Worm (Caenorhabditis elegans) whole organism, L4 larva: Measurements from ENCODE around the gene F14D7.6.

Experiments
- Y48G9A.11 ChIP-seq: fragments of 200-800 bp; sonication (Bioruptor generic); IDR thresholded peaks from 2 replicates; pipeline ENCODE4 v1.3.6; 2022; ENCODE audit warnings: missing genetic modification reagents, missing genetic modification characterization, missing compliant biosample characterization
- cey-2 ChIP-seq: sonication (generic microtip); optimal IDR thresholded peaks from 3 replicates; lab custom pipeline; 2017; ENCODE audit warnings: missing genetic modification characterization, mild to moderate bottlenecking, missing compliant biosample characterization, antibody characterized with exemption, borderline replicate concordance; ENCODE audit not compliant: insufficient read depth
- ctbp-1 ChIP-seq: fragments of 200-800 bp; sonication (Bioruptor generic); IDR thresholded peaks from 2 replicates; pipeline ENCODE4 v1.3.6; 2022; ENCODE audit warnings: missing genetic modification reagents, missing genetic modification characterization, missing compliant biosample characterization
- daf-16 ChIP-seq, 3 experiments: sonication (generic microtip); optimal IDR thresholded peaks; 2 replicates each; lab custom pipeline; 2016 to 2017; ENCODE audit warnings: missing genetic modification characterization in 3 of 3, missing genetic modification reagents in 3 of 3, mild to moderate bottlenecking in 2 of 3, missing compliant biosample characterization in 2 of 3, missing biosample characterization in 1 of 3, moderate library complexity in 1 of 3
- dmd-8 ChIP-seq: fragments of 200-800 bp; sonication (Bioruptor generic); IDR thresholded peaks from 2 replicates; pipeline ENCODE4 v1.3.6; 2022; ENCODE audit warnings: missing genetic modification characterization, missing compliant biosample characterization
- dmd-9 ChIP-seq: fragments of 200-800 bp; sonication (Bioruptor generic); IDR thresholded peaks from 2 replicates; pipeline ENCODE4 v1.3.6; 2022; ENCODE audit warnings: missing genetic modification reagents, missing genetic modification characterization, missing compliant biosample characterization
- dve-1 ChIP-seq: sonication (generic microtip); optimal IDR thresholded peaks from 2 replicates; lab custom pipeline; 2017; ENCODE audit warnings: antibody characterized with exemption, mild to moderate bottlenecking, missing genetic modification characterization, missing compliant biosample characterization; ENCODE audit not compliant: insufficient read depth
- egl-27 ChIP-seq: sonication (generic microtip); optimal IDR thresholded peaks from 3 replicates; lab custom pipeline; 2017; ENCODE audit warnings: missing biosample characterization, missing genetic modification reagents, missing genetic modification characterization
- hif-1 ChIP-seq, 2 experiments: sonication (generic microtip); optimal IDR thresholded peaks; 2 replicates each; lab custom pipeline; 2016 to 2017; ENCODE audit warnings: missing compliant biosample characterization in 2 of 2, missing genetic modification characterization in 2 of 2, missing genetic modification reagents in 2 of 2, missing genotype in 2 of 2, mild to moderate bottlenecking in 1 of 2
- hlh-11 ChIP-seq: fragments of 200-800 bp; sonication (Bioruptor generic); optimal IDR thresholded peaks from 2 replicates; lab custom pipeline; 2018; ENCODE audit warnings: mild to moderate bottlenecking, missing genetic modification characterization, missing compliant biosample characterization
- hlh-30 ChIP-seq: sonication (generic microtip); optimal IDR thresholded peaks from 2 replicates; lab custom pipeline; 2017; ENCODE audit warnings: antibody characterized with exemption, mild to moderate bottlenecking, missing genetic modification characterization, missing compliant biosample characterization; ENCODE audit not compliant: insufficient read depth
- hmg-1.1 ChIP-seq: fragments of 200-800 bp; sonication (Bioruptor generic); IDR thresholded peaks from 2 replicates; pipeline ENCODE4 v1.3.6; 2022; ENCODE audit warnings: missing genetic modification reagents, missing genetic modification characterization, missing compliant biosample characterization
- lim-7 ChIP-seq: fragments of 200-800 bp; sonication (Bioruptor generic); IDR thresholded peaks from 2 replicates; pipeline ENCODE4 v1.3.6; 2022; ENCODE audit warnings: missing genetic modification characterization, missing compliant biosample characterization
- lin-1 ChIP-seq: fragments of 200-800 bp; sonication (Bioruptor generic); IDR thresholded peaks from 2 replicates; pipeline ENCODE4 v1.3.6; 2022; ENCODE audit warnings: missing genetic modification reagents, missing genetic modification characterization, missing compliant biosample characterization
- lin-29 ChIP-seq: fragments of 200-800 bp; sonication (Bioruptor generic); IDR thresholded peaks from 2 replicates; pipeline ENCODE4 v1.3.6; 2022; ENCODE audit warnings: missing genetic modification reagents, missing genetic modification characterization, missing compliant biosample characterization
- lin-39 ChIP-seq: fragments of 150-350 bp; optimal IDR thresholded peaks from 2 replicates; lab custom pipeline; 2014; ENCODE audit warnings: missing biosample characterization, missing genetic modification reagents, missing genetic modification characterization
- lsy-2 ChIP-seq, 2 experiments: fragments of 150-350 bp in 1 of 2; sonication (generic microtip) in 1 of 2; optimal IDR thresholded peaks; 2 replicates each; lab custom pipeline; 2014 to 2017; ENCODE audit warnings: missing biosample characterization in 2 of 2, missing genetic modification characterization in 2 of 2
- madf-9 ChIP-seq: fragments of 200-800 bp; sonication (Bioruptor generic); conservative IDR thresholded peaks from 2 replicates; pipeline ENCODE4 v1.3.6; 2022; ENCODE audit warnings: missing genetic modification reagents, missing genetic modification characterization, missing compliant biosample characterization
- mdl-1 ChIP-seq, 2 experiments: fragments of 150-350 bp in 1 of 2; sonication (generic microtip) in 1 of 2; optimal IDR thresholded peaks; 2 replicates each; lab custom pipeline; 2014 to 2017; ENCODE audit warnings: missing biosample characterization in 2 of 2, missing genetic modification characterization in 2 of 2
- mep-1 ChIP-seq: fragments of 150-350 bp; sonication (generic microtip); optimal IDR thresholded peaks from 3 replicates; lab custom pipeline; 2014; ENCODE audit warnings: missing biosample characterization, missing genetic modification characterization
- mxl-3 ChIP-seq: fragments of 200-800 bp; sonication (Bioruptor generic); optimal IDR thresholded peaks from 2 replicates; lab custom pipeline; 2018; ENCODE audit warnings: mild to moderate bottlenecking, missing genetic modification characterization, missing compliant biosample characterization
- nhr-28 ChIP-seq: fragments of 150-350 bp; optimal IDR thresholded peaks from 2 replicates; lab custom pipeline; 2014; ENCODE audit warnings: missing biosample characterization, missing genetic modification characterization
- nhr-6 ChIP-seq: fragments of 150-350 bp; optimal IDR thresholded peaks from 2 replicates; lab custom pipeline; 2014; ENCODE audit warnings: missing biosample characterization, missing genetic modification characterization
- pha-4 ChIP-seq, 2 experiments: fragments of 150-350 bp in 1 of 2; fragments of 200-800 bp in 1 of 2; sonication (Bioruptor generic) in 1 of 2; IDR thresholded peaks in 1 of 2; optimal IDR thresholded peaks in 1 of 2; 2 replicates each; pipeline versions ENCODE4 v1.3.6 to Lab custom; 2014 to 2022; ENCODE audit warnings: missing genetic modification characterization in 2 of 2, missing genetic modification reagents in 2 of 2, missing biosample characterization in 1 of 2, missing compliant biosample characterization in 1 of 2
- php-3 ChIP-seq: fragments of 200-800 bp; sonication (Bioruptor generic); IDR thresholded peaks from 2 replicates; pipeline ENCODE4 v1.3.6; 2022; ENCODE audit warnings: missing genetic modification reagents, missing genetic modification characterization, missing compliant biosample characterization
- pqm-1 ChIP-seq: sonication (generic microtip); optimal IDR thresholded peaks from 2 replicates; lab custom pipeline; 2017; ENCODE audit warnings: missing biosample characterization, missing genetic modification characterization
- rbr-2 ChIP-seq: sonication (generic microtip); optimal IDR thresholded peaks from 2 replicates; lab custom pipeline; 2016; ENCODE audit warnings: missing genotype, missing genetic modification characterization, missing compliant biosample characterization
- set-16 ChIP-seq: fragments of 200-800 bp; sonication (Bioruptor generic); IDR thresholded peaks from 2 replicates; pipeline ENCODE4 v1.3.6; 2022; ENCODE audit warnings: missing genetic modification reagents, missing genetic modification characterization, missing compliant biosample characterization
- snpc-4 ChIP-seq: fragments of 150-350 bp; optimal IDR thresholded peaks from 2 replicates; lab custom pipeline; 2014; ENCODE audit warnings: missing biosample characterization, missing genetic modification characterization
- unc-39 ChIP-seq: sonication (generic microtip); optimal IDR thresholded peaks from 2 replicates; lab custom pipeline; 2017; ENCODE audit warnings: missing biosample characterization, missing genetic modification characterization
- zfp-2 ChIP-seq: sonication (generic microtip); optimal IDR thresholded peaks from 2 replicates; lab custom pipeline; 2016; ENCODE audit warnings: mild to moderate bottlenecking, missing genetic modification characterization, missing compliant biosample characterization
- zip-11 ChIP-seq: fragments of 200-800 bp; sonication (Bioruptor generic); IDR thresholded peaks from 2 replicates; pipeline ENCODE4 v1.3.6; 2022; ENCODE audit warnings: missing genetic modification characterization, missing compliant biosample characterization
- ztf-11 ChIP-seq: fragments of 150-350 bp; optimal IDR thresholded peaks from 2 replicates; lab custom pipeline; 2014; ENCODE audit warnings: missing biosample characterization, missing genetic modification characterization
- ztf-7 ChIP-seq: fragments of 150-350 bp; optimal IDR thresholded peaks from 2 replicates; lab custom pipeline; 2014; ENCODE audit warnings: missing biosample characterization, missing genetic modification characterization

Gene F14D7.6

ce11 chrV:14320730-14321319 is 19.6 kb downstream of the F14D7.6 start:
- 0 out of 2 replicates have a peak, but pooled peaks have one; percentile 33 for TF ChIP-seq dmd-8
- TF ChIP-seq pha-4 (GFP tag; IDR thresholded peaks at IDR 0.05; lab: Robert Waterston, UW) = peak; percentile 33; the same call in 1 of the 2 replicates
- TF ChIP-seq pha-4 (tag; optimal IDR thresholded peaks at IDR 0.05; lab: Kevin White, UChicago) = no peak
- no peak for TF ChIP-seq lin-39 (tag; lab: Kevin White, UChicago)
- TF ChIP-seq lin-29 (GFP tag; lab: Robert Waterston, UW) = no peak
- TF ChIP-seq lim-7 (GFP tag; lab: Robert Waterston, UW) = 0 out of 2 replicates have a peak, but pooled peaks have one; percentile 55
- no peak for TF ChIP-seq php-3
- peak; percentile 99 for TF ChIP-seq set-16 (GFP tag; lab: Robert Waterston, UW)
- peak; percentile 24; the same call in 1 of the 2 replicates for TF ChIP-seq dmd-9 (GFP tag; lab: Robert Waterston, UW)
- TF ChIP-seq, all 104 proteins: peak for 5

- TF ChIP-seq cey-2 = no peak
- peak in 1 of 2 experiments; percentile 70 for TF ChIP-seq mdl-1 (tag; optimal IDR thresholded peaks at IDR 0.05; lab: Kevin White, UChicago)
- peak; percentile 75 for TF ChIP-seq hlh-30
- TF ChIP-seq egl-27 = no peak
- TF ChIP-seq hlh-11 = peak; percentile 31
- TF ChIP-seq snpc-4 (tag; lab: Kevin White, UChicago) = no peak
- no peak for TF ChIP-seq zip-11 (GFP tag; lab: Robert Waterston, UW)
- no peak for TF ChIP-seq madf-9 (GFP tag; lab: Robert Waterston, UW)
- TF ChIP-seq lsy-2 (tag; optimal IDR thresholded peaks at IDR 0.05; lab: Kevin White, UChicago) = peak in 1 of 2 experiments; percentile 49
- peak; percentile 48 for TF ChIP-seq hmg-1.1 (GFP tag; lab: Robert Waterston, UW)
- no peak for TF ChIP-seq ztf-11 (tag; lab: Kevin White, UChicago)
- no peak for TF ChIP-seq Y48G9A.11 (GFP tag; lab: Robert Waterston, UW)
- peak; percentile 19 for TF ChIP-seq rbr-2
- peak; percentile 50 for TF ChIP-seq nhr-28
- TF ChIP-seq ctbp-1 (GFP tag; lab: Robert Waterston, UW) = no peak
- TF ChIP-seq ztf-7 = no peak
- TF ChIP-seq daf-16 (GFP tag; optimal IDR thresholded peaks at IDR 0.05; lab: Kevin White, UChicago) = no peak
- TF ChIP-seq daf-16 (tag; optimal IDR thresholded peaks at IDR 0.05; lab: Kevin White, UChicago) = peak; percentile 9
- peak; percentile 12 for TF ChIP-seq mxl-3 (GFP tag; lab: Kevin White, UChicago)
- no peak for TF ChIP-seq zfp-2 (tag; lab: Kevin White, UChicago)
- TF ChIP-seq nhr-6 (tag; lab: Kevin White, UChicago) = peak; percentile 42
- no peak for TF ChIP-seq pqm-1 (tag; lab: Kevin White, UChicago)
- TF ChIP-seq hif-1 (tag; optimal IDR thresholded peaks at IDR 0.05; lab: Kevin White, UChicago) = no peak
- peak; percentile 3 for TF ChIP-seq dve-1 (tag; lab: Kevin White, UChicago)
- no peak for TF ChIP-seq lin-1 (GFP tag; lab: Robert Waterston, UW)
- no peak for TF ChIP-seq lim-7 (GFP tag; lab: Robert Waterston, UW)
- peak; percentile 59 for TF ChIP-seq mep-1 (tag; lab: Kevin White, UChicago)
- TF ChIP-seq unc-39 (tag; lab: Kevin White, UChicago) = no peak
Observed at ce11 chrV:14322743-14323142, 21.5 kb downstream of the F14D7.6 start, which contains the start of gene F47B8.3. F47B8.3 (minus strand) TSS chrV:14323003.
